Worm (Caenorhabditis elegans): ENCODE results near the gene nhr-232.
A peak's percentile ranks its signal among the peaks of the same experiment; 100 is the strongest.

Gene nhr-232

DNA sequence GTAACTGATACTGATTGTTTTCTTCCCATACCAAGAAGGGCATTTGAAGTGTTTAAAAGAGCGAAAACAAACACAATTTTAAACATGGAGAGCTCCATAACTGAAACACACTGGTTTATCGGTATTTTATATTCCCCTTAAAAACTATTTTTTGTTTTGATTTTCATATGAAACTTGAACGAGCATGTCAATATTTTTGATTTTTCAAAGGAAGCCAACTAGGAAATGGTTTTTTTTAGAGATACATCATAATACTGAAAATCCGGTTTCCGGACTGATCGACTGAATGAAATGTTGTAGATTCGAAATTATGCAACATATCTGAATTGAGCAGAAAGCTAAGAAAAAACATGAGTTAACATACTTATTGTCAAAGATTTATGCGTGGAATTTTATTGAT lies 28.6 kb upstream of the nhr-232 start, which contains the start of gene ttr-19:
Gene ttr-19, minus strand, starts transcription at position 101 of the 400 bp plus-strand sequence.
- TF ChIP-seq tab-1 (GFP tag; IDR thresholded peaks at IDR 0.05): no peak
- no peak for TF ChIP-seq klf-2 (GFP tag; conservative IDR thresholded peaks at IDR 0.05)
- no peak for TF ChIP-seq ztf-29 (GFP tag; IDR thresholded peaks at IDR 0.05)
- no peak for TF ChIP-seq ztf-23 (GFP tag; IDR thresholded peaks at IDR 0.05)
- no peak for TF ChIP-seq ref-1 (GFP tag; conservative IDR thresholded peaks at IDR 0.05)
- TF ChIP-seq med-1 (GFP tag; optimal IDR thresholded peaks at IDR 0.05; ENCODE audit: insufficient read depth): no peak
- TF ChIP-seq cog-1 (tag; optimal IDR thresholded peaks at IDR 0.05): no peak
- TF ChIP-seq flt-1 (GFP tag; IDR thresholded peaks at IDR 0.05): no peak
- no peak for TF ChIP-seq T22C8.4 (GFP tag; IDR thresholded peaks at IDR 0.05)

DNA sequence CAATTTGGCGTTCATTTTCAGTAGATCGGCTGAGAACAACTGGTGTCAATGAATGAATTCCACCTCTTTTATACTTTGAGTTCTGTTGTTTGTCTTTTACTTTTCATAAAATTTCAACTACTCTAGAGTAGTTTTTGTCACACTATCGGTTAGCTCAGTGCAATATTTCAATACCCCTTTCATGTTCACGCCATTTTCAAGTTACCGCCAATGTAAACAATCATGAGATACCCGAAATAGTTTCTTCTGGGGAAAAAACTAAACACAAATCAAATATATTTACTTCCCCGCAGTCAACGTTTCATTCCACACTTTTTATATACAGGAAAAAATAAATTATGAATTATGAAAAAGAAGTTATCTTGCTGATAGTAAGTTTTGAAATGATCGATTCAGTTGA lies 27.6 kb upstream of the nhr-232 start, which contains the start of gene fipr-4:
Gene fipr-4, minus strand, starts transcription at position 101 of the 400 bp plus-strand sequence.
- TF ChIP-seq cog-1 (tag; optimal IDR thresholded peaks at IDR 0.05) (no peak), ztf-23 (GFP tag; IDR thresholded peaks at IDR 0.05) (no peak), ztf-29 (GFP tag; IDR thresholded peaks at IDR 0.05) (no peak), T22C8.4 (GFP tag; IDR thresholded peaks at IDR 0.05) (no peak), flt-1 (GFP tag; IDR thresholded peaks at IDR 0.05) (no peak), klf-2 (GFP tag; conservative IDR thresholded peaks at IDR 0.05) (no peak), ref-1 (GFP tag; conservative IDR thresholded peaks at IDR 0.05) (no peak), tab-1 (GFP tag; IDR thresholded peaks at IDR 0.05) (no peak), med-1 (GFP tag; optimal IDR thresholded peaks at IDR 0.05; ENCODE audit: insufficient read depth) (no peak)

DNA sequence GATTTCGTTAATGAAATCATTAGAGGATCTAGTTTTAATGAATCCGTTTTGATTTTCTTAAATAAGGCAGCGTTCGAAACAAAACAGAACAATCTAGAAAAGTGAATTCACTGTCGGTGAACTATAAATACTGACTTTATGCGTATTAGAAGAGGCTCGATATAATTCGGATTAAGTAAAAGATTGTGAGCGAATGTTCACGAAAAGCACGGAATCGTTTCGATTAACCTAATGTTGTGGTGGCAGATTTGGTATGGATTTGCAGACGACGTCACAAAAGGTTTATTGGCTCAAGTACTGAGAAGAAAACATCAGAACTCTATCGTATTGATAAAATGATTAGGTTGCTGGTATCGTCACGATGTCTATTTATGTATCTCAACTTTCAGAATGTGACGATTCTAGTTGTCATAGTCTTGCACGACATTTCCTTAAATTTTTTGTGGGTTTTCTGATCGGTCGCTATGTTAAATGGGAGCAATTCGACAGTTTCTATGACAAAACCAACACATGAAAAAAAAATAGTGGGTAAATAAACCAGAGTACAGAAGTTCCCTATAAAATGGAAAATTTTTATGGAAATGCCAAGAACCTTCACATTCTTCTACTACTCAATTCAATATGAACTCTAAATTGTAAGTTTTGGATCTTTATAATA lies 26.6 kb upstream of the nhr-232 start, which contains the start of the genes pyt-1 and fipr-7:
Gene pyt-1, minus strand, starts transcription at position 101 of the 658 bp plus-strand sequence.
Gene fipr-7, plus strand, starts transcription at position 608 of the 658 bp plus-strand sequence.
- TF ChIP-seq tab-1 (GFP tag; IDR thresholded peaks at IDR 0.05): no peak
- TF ChIP-seq ref-1 (GFP tag; conservative IDR thresholded peaks at IDR 0.05): no peak
- no peak for TF ChIP-seq cog-1 (tag; optimal IDR thresholded peaks at IDR 0.05)
- no peak for TF ChIP-seq ztf-23 (GFP tag; IDR thresholded peaks at IDR 0.05)
- TF ChIP-seq ztf-29 (GFP tag; IDR thresholded peaks at IDR 0.05): no peak
- no peak for TF ChIP-seq flt-1 (GFP tag; IDR thresholded peaks at IDR 0.05)

DNA sequence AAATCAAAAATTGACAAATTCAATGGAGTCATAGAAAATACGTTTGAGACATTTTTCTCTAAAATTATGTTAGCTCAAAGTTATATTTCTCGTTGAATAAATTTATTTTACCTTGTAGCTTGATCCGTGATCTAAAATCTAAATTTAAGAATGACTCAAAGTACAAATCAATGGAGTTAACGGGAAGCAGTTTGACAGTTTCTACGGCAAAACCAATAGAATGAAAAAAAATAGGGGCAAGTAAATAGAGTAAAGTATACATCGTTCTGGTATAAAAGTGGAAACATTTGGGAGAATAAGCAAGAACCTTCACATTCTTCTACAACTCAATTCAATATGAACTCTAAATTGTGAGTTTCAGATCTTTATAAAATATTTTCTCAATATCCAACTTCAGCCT lies 25.0 kb upstream of the nhr-232 start, which contains the start of gene fipr-6:
Gene fipr-6, plus strand, starts transcription at position 301 of the 400 bp plus-strand sequence.
- TF ChIP-seq cog-1 (tag; optimal IDR thresholded peaks at IDR 0.05) (no peak), ztf-29 (GFP tag; IDR thresholded peaks at IDR 0.05) (no peak), flt-1 (GFP tag; IDR thresholded peaks at IDR 0.05) (no peak), klf-2 (GFP tag; conservative IDR thresholded peaks at IDR 0.05) (no peak), ref-1 (GFP tag; conservative IDR thresholded peaks at IDR 0.05) (no peak), med-1 (GFP tag; optimal IDR thresholded peaks at IDR 0.05; ENCODE audit: insufficient read depth) (no peak), ztf-23 (GFP tag; IDR thresholded peaks at IDR 0.05) (no peak), tab-1 (GFP tag; IDR thresholded peaks at IDR 0.05) (no peak), T22C8.4 (GFP tag; IDR thresholded peaks at IDR 0.05) (no peak)

DNA sequence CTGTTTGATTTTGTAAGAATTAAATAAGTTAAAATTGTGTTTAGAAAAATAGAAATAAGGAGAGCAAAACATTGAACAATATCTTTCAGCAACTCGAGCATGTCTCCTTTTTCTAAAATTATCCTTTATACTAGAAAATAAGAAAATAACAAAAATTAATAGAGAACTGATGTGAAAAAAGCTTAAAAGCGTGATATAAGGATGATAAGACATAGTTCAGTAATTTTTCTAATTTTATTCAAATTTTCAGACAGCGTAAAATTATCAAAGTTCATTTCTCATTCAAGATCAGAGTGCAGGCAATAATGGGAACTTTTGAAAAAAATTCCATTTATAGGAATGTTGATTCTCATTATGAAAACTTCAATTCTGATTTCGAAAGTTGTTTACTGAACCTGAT lies 22.6 kb upstream of the nhr-232 start, which contains the start of gene str-182:
Gene str-182, minus strand, starts transcription at position 101 of the 400 bp plus-strand sequence.
- no peak for TF ChIP-seq flt-1 (GFP tag; IDR thresholded peaks at IDR 0.05)
- TF ChIP-seq tab-1 (GFP tag; IDR thresholded peaks at IDR 0.05): no peak
- TF ChIP-seq med-1 (GFP tag; optimal IDR thresholded peaks at IDR 0.05; ENCODE audit: insufficient read depth): no peak
- TF ChIP-seq ref-1 (GFP tag; conservative IDR thresholded peaks at IDR 0.05): no peak
- no peak for TF ChIP-seq cog-1 (tag; optimal IDR thresholded peaks at IDR 0.05)
- TF ChIP-seq T22C8.4 (GFP tag; IDR thresholded peaks at IDR 0.05): no peak
- no peak for TF ChIP-seq ztf-29 (GFP tag; IDR thresholded peaks at IDR 0.05)

DNA sequence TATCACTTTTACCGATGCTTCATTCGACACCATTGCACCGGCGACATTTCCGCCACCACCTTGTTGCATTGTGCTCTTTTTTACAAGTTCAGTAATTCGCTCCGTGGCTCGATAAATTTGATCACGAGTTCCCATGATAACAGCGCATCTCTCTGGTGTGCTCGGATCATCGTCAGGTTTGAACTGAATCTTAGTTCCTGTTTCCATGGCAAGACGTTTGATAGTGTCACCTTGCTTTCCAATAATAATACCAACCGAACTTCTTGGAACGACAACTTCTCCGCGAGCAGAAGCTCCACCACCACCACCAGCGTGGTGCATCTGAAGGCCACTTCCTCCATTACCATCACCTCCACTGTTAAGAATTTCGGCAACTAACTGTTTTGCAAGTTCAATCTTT lies 18.8 kb upstream of the nhr-232 start:
- TF ChIP-seq tab-1 (GFP tag; IDR thresholded peaks at IDR 0.05): no peak
- no peak for TF ChIP-seq ztf-29 (GFP tag; IDR thresholded peaks at IDR 0.05)
- TF ChIP-seq T22C8.4 (GFP tag; IDR thresholded peaks at IDR 0.05): no peak
- TF ChIP-seq ztf-23 (GFP tag; IDR thresholded peaks at IDR 0.05): no peak
- no peak for TF ChIP-seq flt-1 (GFP tag; IDR thresholded peaks at IDR 0.05)
- TF ChIP-seq med-1 (GFP tag; optimal IDR thresholded peaks at IDR 0.05; ENCODE audit: insufficient read depth): no peak
- TF ChIP-seq ref-1 (GFP tag; conservative IDR thresholded peaks at IDR 0.05): no peak
- TF ChIP-seq klf-2 (GFP tag; conservative IDR thresholded peaks at IDR 0.05): no peak
- no peak for TF ChIP-seq cog-1 (tag; optimal IDR thresholded peaks at IDR 0.05)

DNA sequence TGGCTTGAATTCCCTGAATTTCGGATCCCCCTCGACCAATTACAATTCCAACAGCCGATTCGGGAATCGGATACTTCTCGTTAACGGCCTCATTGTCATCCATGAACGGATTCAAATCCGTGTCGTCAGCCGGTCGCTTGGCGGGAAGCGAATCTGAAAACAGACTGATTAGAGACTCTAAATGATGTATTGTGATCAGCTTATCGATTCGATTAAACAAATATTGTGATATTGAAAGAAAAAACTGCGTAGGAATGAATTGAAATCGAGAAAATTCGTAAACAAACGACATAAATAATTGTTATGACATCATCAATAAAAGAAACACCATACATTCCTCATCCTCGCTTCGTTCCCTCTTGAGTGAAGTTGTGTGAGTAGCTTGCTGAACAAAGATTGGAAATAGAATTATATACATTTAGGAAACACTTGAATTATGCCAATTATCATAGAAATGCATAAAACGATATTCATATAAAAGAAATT lies 18.0 kb upstream of the nhr-232 start:
- TF ChIP-seq flt-1 (GFP tag; IDR thresholded peaks at IDR 0.05): no peak
- TF ChIP-seq T22C8.4 (GFP tag; IDR thresholded peaks at IDR 0.05): no peak
- TF ChIP-seq med-1 (GFP tag; optimal IDR thresholded peaks at IDR 0.05; ENCODE audit: insufficient read depth): no peak
- TF ChIP-seq tab-1 (GFP tag; IDR thresholded peaks at IDR 0.05): no peak
- TF ChIP-seq ztf-23 (GFP tag; IDR thresholded peaks at IDR 0.05): no peak
- no peak for TF ChIP-seq ztf-29 (GFP tag; IDR thresholded peaks at IDR 0.05)
- TF ChIP-seq cog-1 (tag; optimal IDR thresholded peaks at IDR 0.05): no peak
- no peak for TF ChIP-seq klf-2 (GFP tag; conservative IDR thresholded peaks at IDR 0.05)
- no peak for TF ChIP-seq ref-1 (GFP tag; conservative IDR thresholded peaks at IDR 0.05)

DNA sequence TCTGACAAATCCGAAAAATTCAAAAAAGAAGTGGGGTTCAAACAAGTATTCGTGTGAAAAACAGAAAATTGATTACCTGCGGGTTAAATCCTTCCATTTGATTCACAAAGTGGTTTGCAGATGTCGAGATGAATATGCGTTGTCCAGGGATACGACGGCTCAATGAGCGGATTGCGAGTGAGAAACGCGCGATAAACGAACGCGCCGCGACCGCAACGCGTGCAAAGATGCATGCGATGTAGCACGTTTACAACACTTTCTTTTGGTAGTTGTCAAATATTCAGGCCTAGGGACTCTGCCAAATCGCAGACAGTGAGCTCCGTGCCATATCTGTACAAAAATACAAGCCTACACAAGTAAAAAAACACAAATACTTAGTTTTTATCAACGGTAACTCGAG lies 17.3 kb upstream of the nhr-232 start, which contains the start of gene fubl-1:
Gene fubl-1, minus strand, starts transcription at position 202 of the 400 bp plus-strand sequence.
- TF ChIP-seq tab-1 (GFP tag; IDR thresholded peaks at IDR 0.05) (0 out of 2 replicates have a peak, but pooled peaks have one; percentile 46), ref-1 (GFP tag; conservative IDR thresholded peaks at IDR 0.05) (no peak)

DNA sequence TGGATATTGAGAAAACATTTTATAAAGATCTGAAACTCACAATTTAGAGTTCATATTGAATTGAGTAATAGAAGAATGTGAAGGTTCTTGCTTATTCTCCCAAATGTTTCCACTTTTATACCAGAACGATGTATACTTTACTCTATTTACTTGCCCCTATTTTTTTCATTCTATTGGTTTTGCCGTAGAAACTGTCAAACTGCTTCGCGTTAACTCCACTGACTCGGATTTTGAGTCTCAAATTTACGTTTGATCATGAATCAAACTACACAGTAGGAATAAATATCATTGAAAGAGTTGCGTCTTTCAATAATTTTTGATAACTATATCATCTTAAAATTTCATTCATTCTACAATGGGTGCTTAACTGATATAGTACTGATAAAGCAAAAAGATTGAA lies 16.1 kb upstream of the nhr-232 start, which contains the start of gene fipr-8:
Gene fipr-8, minus strand, starts transcription at position 101 of the 400 bp plus-strand sequence.
- no peak for TF ChIP-seq ztf-23 (GFP tag; IDR thresholded peaks at IDR 0.05)
- TF ChIP-seq ztf-29 (GFP tag; IDR thresholded peaks at IDR 0.05): no peak
- TF ChIP-seq T22C8.4 (GFP tag; IDR thresholded peaks at IDR 0.05): no peak
- TF ChIP-seq flt-1 (GFP tag; IDR thresholded peaks at IDR 0.05): no peak
- no peak for TF ChIP-seq cog-1 (tag; optimal IDR thresholded peaks at IDR 0.05)
- no peak for TF ChIP-seq tab-1 (GFP tag; IDR thresholded peaks at IDR 0.05)
- TF ChIP-seq klf-2 (GFP tag; conservative IDR thresholded peaks at IDR 0.05): no peak
- TF ChIP-seq ref-1 (GFP tag; conservative IDR thresholded peaks at IDR 0.05): no peak
- no peak for TF ChIP-seq med-1 (GFP tag; optimal IDR thresholded peaks at IDR 0.05; ENCODE audit: insufficient read depth)

All from whole organism, midembryonic.